Worm (Caenorhabditis elegans): Measurements from ENCODE around the gene morc-1.

- TF ChIP-seq ceh-9 (tag; optimal IDR thresholded peaks at IDR 0.05) (no peak), fos-1 (tag; optimal IDR thresholded peaks at IDR 0.05) (no peak), tbx-2 (tag; optimal IDR thresholded peaks at IDR 0.05) (no peak), nhr-43 (tag; optimal IDR thresholded peaks at IDR 0.05; ENCODE audit: poor library complexity, severe bottlenecking) (no peak), elt-3 (tag; optimal IDR thresholded peaks at IDR 0.05) (no peak), nhr-12 (tag; optimal IDR thresholded peaks at IDR 0.05) (no peak), nhr-77 (tag; optimal IDR thresholded peaks at IDR 0.05) (no peak), nhr-67 (tag; optimal IDR thresholded peaks at IDR 0.05) (no peak), elt-2 (tag; optimal IDR thresholded peaks at IDR 0.05) (no peak), elt-1 (tag; optimal IDR thresholded peaks at IDR 0.05) (no peak), fkh-10 (GFP tag; optimal IDR thresholded peaks at IDR 0.05) (no peak), nhr-28 (tag; optimal IDR thresholded peaks at IDR 0.05) (no peak)
Measured at ce11 chrIII:5173139-5173538, 33.6 kb downstream of the morc-1 start, which contains the start of gene emb-1.
